Worm (Caenorhabditis elegans): ENCODE measurements around the gene K09F6.15.

K09F6.15 gene

ce11 chrII:2298742-2299141 lies 21.4 kb upstream of the K09F6.15 start, which contains the start of gene B0281.4:
TSS of gene B0281.4 (minus strand) at chrII:2298842.
- TF ChIP-seq snpc-4 (tag; optimal IDR thresholded peaks at IDR 0.05) = no peak
- TF ChIP-seq elt-1 (tag; optimal IDR thresholded peaks at IDR 0.05; ENCODE audit: borderline replicate concordance, insufficient read depth) = no peak
- no peak for TF ChIP-seq ces-1 (GFP tag; optimal IDR thresholded peaks at IDR 0.05)
- no peak for TF ChIP-seq unc-62 (GFP tag; optimal IDR thresholded peaks at IDR 0.05)
- no peak for TF ChIP-seq lsy-2 (tag; optimal IDR thresholded peaks at IDR 0.05)
- TF ChIP-seq tbx-8 (GFP tag; optimal IDR thresholded peaks at IDR 0.05) = no peak
- TF ChIP-seq hlh-1 (tag; optimal IDR thresholded peaks at IDR 0.05) = no peak
- TF ChIP-seq bed-3 (GFP tag; optimal IDR thresholded peaks at IDR 0.05) = no peak
- no peak for TF ChIP-seq zip-8 (tag; optimal IDR thresholded peaks at IDR 0.05)
- no peak for TF ChIP-seq unc-39 (tag; optimal IDR thresholded peaks at IDR 0.05)
- no peak for TF ChIP-seq drap-1 (GFP tag; optimal IDR thresholded peaks at IDR 0.05)
- TF ChIP-seq blmp-1 (tag; optimal IDR thresholded peaks at IDR 0.05) = no peak
- TF ChIP-seq mab-5 (tag; optimal IDR thresholded peaks at IDR 0.05) = no peak
- no peak for TF ChIP-seq mep-1 (tag; optimal IDR thresholded peaks at IDR 0.05)
- TF ChIP-seq ham-2 (GFP tag; optimal IDR thresholded peaks at IDR 0.05) = no peak
- TF ChIP-seq ceh-43 (GFP tag; optimal IDR thresholded peaks at IDR 0.05) = no peak
- TF ChIP-seq elt-3 (tag; optimal IDR thresholded peaks at IDR 0.05) = no peak
- no peak for TF ChIP-seq pha-4 (tag; optimal IDR thresholded peaks at IDR 0.05)

- no peak for TF ChIP-seq ces-1 (GFP tag; optimal IDR thresholded peaks at IDR 0.05)
- TF ChIP-seq pha-4 (tag; optimal IDR thresholded peaks at IDR 0.05) = no peak
- TF ChIP-seq unc-62 (GFP tag; optimal IDR thresholded peaks at IDR 0.05) = no peak
- TF ChIP-seq blmp-1 (tag; optimal IDR thresholded peaks at IDR 0.05) = no peak
- TF ChIP-seq lin-13 (tag; optimal IDR thresholded peaks at IDR 0.05) = no peak
- TF ChIP-seq mab-5 (tag; optimal IDR thresholded peaks at IDR 0.05) = no peak
- TF ChIP-seq nhr-28 (tag; optimal IDR thresholded peaks at IDR 0.05) = no peak
- no peak for TF ChIP-seq hlh-1 (tag; optimal IDR thresholded peaks at IDR 0.05)
- TF ChIP-seq nhr-2 (tag; optimal IDR thresholded peaks at IDR 0.05) = no peak
These were observed 18.5 kb upstream of the K09F6.15 start, which contains the start of gene fbxc-25 for ce11 chrII:2295817-2296315. TSS of gene fbxc-25 (minus strand) at chrII:2296265.

ce11 chrII:2292549-2292948 lies 15.2 kb upstream of the K09F6.15 start:
- no peak for TF ChIP-seq mls-2 (tag; optimal IDR thresholded peaks at IDR 0.05)
- no peak for TF ChIP-seq elt-3 (tag; optimal IDR thresholded peaks at IDR 0.05)
- no peak for TF ChIP-seq nhr-2 (tag; optimal IDR thresholded peaks at IDR 0.05)
- TF ChIP-seq blmp-1 (tag; optimal IDR thresholded peaks at IDR 0.05) = no peak
- no peak for TF ChIP-seq flh-1 (GFP tag; optimal IDR thresholded peaks at IDR 0.05)
- no peak for TF ChIP-seq ceh-39 (tag; optimal IDR thresholded peaks at IDR 0.05)
- TF ChIP-seq unc-39 (tag; optimal IDR thresholded peaks at IDR 0.05) = no peak
- no peak for TF ChIP-seq ces-1 (GFP tag; optimal IDR thresholded peaks at IDR 0.05)
- TF ChIP-seq elt-1 (tag; optimal IDR thresholded peaks at IDR 0.05; ENCODE audit: borderline replicate concordance, insufficient read depth) = no peak
- TF ChIP-seq bed-3 (GFP tag; optimal IDR thresholded peaks at IDR 0.05) = no peak
- TF ChIP-seq sem-2 (GFP tag; optimal IDR thresholded peaks at IDR 0.05) = no peak
- TF ChIP-seq ceh-43 (GFP tag; optimal IDR thresholded peaks at IDR 0.05) = no peak
- TF ChIP-seq mab-5 (tag; optimal IDR thresholded peaks at IDR 0.05) = no peak
- no peak for TF ChIP-seq cnd-1 (tag; optimal IDR thresholded peaks at IDR 0.05)
- no peak for TF ChIP-seq zip-8 (tag; optimal IDR thresholded peaks at IDR 0.05)
- TF ChIP-seq lin-32 (GFP tag; optimal IDR thresholded peaks at IDR 0.05) = no peak
- no peak for TF ChIP-seq unc-62 (GFP tag; optimal IDR thresholded peaks at IDR 0.05)
- TF ChIP-seq ztf-11 (tag; optimal IDR thresholded peaks at IDR 0.05) = no peak
- no peak for TF ChIP-seq lin-13 (tag; optimal IDR thresholded peaks at IDR 0.05)
- TF ChIP-seq M03D4.4 (tag; optimal IDR thresholded peaks at IDR 0.05) = no peak

ce11 chrII:2292027-2292426 lies 14.7 kb upstream of the K09F6.15 start, which contains the start of gene K09F6.7:
TSS of gene K09F6.7 (minus strand) at chrII:2292127.
- TF ChIP-seq ham-2 (GFP tag; optimal IDR thresholded peaks at IDR 0.05) (no peak), blmp-1 (tag; optimal IDR thresholded peaks at IDR 0.05) (no peak), nhr-2 (tag; optimal IDR thresholded peaks at IDR 0.05) (no peak), M03D4.4 (tag; optimal IDR thresholded peaks at IDR 0.05) (no peak), ceh-43 (GFP tag; optimal IDR thresholded peaks at IDR 0.05) (no peak), ces-1 (GFP tag; optimal IDR thresholded peaks at IDR 0.05) (no peak)

ce11 chrII:2289441-2289840 lies 12.1 kb upstream of the K09F6.15 start:
- TF ChIP-seq lin-32 (GFP tag; optimal IDR thresholded peaks at IDR 0.05) = peak; percentile 19
- TF ChIP-seq tbx-8 (GFP tag; optimal IDR thresholded peaks at IDR 0.05) = no peak
